Worm (Caenorhabditis elegans) whole organism, L1 larva: ENCODE results near the gene cld-1.

Source experiments
- lin-15B ChIP-seq: fragments of 150-350 bp; sonication (generic microtip); optimal IDR thresholded peaks from 3 replicates; lab custom pipeline; 2014; ENCODE audit warnings: missing biosample characterization, missing genetic modification characterization
- unc-62 ChIP-seq: fragments of 150-350 bp; optimal IDR thresholded peaks from 2 replicates; lab custom pipeline; 2014; ENCODE audit warnings: missing biosample characterization, missing genetic modification reagents, missing genetic modification characterization
- zag-1 ChIP-seq: fragments of 150-350 bp; optimal IDR thresholded peaks from 2 replicates; lab custom pipeline; 2014; ENCODE audit warnings: missing biosample characterization, missing genetic modification characterization

DNA sequence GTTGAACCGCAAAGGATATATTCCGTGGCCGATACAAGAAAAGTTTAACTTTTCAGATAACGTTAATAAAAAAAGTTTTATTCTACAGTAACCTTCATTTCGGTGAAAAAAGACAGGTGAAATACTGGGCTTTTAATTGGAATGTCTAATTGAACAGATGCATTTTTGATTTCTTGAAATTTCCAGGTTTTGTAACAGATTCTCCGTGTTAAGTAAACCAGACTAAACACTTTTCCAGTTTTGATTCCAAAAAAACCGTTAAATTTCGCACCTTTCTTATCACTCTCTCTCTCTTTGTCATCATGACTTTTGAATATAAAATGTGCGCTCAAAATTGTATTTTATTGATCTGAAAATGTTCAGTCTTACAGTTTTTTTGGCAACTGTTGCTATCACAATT lies 17.8 kb downstream of the cld-1 start, which contains the start of gene C32H11.3:
- TF ChIP-seq lin-15B (tag; lab: Kevin White, UChicago) (no peak), zag-1 (no peak), unc-62 (GFP tag; lab: Kevin White, UChicago) (no peak)
